Fruit fly (Drosophila melanogaster) Kc167 (cell line): ENCODE results near the gene Ran.
"Not testable (repeated sequence)": the region's sequence is repeated elsewhere in the genome, so short reads cannot be mapped to it uniquely, and the experiment has no call there.

Experiments used
- Myc ChIP-seq: fragments of >200 bp; optimal IDR thresholded peaks from 2 replicates; lab custom pipeline; 2017; ENCODE audit warnings: missing external identifiers
- Sin3A ChIP-seq: fragments of >200 bp; optimal IDR thresholded peaks from 2 replicates; lab custom pipeline; 2018; ENCODE audit warnings: missing external identifiers
- h ChIP-seq: fragments of >200 bp; optimal IDR thresholded peaks from 3 replicates; lab custom pipeline; 2018; ENCODE audit warnings: missing external identifiers
- insv ChIP-seq: fragments of >200 bp; optimal IDR thresholded peaks from 3 replicates; lab custom pipeline; 2018; ENCODE audit warnings: missing external identifiers
- psq ChIP-seq: fragments of >200 bp; optimal IDR thresholded peaks from 2 replicates; lab custom pipeline; 2017; ENCODE audit warnings: missing external identifiers
- ttk ChIP-seq: sonication (Bioruptor generic); optimal IDR thresholded peaks from 2 replicates; lab custom pipeline; 2017; ENCODE audit warnings: missing external identifiers

Gene Ran

DNA sequence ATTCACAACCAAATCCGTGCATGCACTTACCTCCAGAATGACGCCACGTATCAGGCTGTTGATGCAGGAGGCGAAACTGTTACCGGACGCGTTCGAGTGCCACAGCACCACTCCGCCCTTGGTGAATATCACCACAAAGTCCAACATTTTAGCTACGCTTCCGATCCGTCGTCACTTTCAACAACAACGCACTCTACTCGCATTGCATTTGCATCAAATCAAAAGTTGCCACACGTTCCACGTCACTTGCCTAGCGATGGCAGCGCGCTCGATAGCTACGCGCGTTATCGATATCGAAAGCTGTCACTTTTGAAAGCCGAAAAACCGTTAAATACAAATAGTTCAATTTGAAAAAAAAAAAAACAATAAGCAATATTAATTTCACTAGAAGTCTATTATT is 19.7 kb downstream of the Ran start, which contains the start of gene SrpRalpha:
SrpRalpha (minus strand) TSS at position 260 of the 400 bp plus-strand sequence.
- TF ChIP-seq Sin3A: no peak
- TF ChIP-seq Myc (lab: Kevin White, UChicago): no peak
- no peak for TF ChIP-seq h (lab: Kevin White, UChicago)
- TF ChIP-seq ttk: no peak
- no peak for TF ChIP-seq psq
- TF ChIP-seq insv (lab: Kevin White, UChicago): no peak

DNA sequence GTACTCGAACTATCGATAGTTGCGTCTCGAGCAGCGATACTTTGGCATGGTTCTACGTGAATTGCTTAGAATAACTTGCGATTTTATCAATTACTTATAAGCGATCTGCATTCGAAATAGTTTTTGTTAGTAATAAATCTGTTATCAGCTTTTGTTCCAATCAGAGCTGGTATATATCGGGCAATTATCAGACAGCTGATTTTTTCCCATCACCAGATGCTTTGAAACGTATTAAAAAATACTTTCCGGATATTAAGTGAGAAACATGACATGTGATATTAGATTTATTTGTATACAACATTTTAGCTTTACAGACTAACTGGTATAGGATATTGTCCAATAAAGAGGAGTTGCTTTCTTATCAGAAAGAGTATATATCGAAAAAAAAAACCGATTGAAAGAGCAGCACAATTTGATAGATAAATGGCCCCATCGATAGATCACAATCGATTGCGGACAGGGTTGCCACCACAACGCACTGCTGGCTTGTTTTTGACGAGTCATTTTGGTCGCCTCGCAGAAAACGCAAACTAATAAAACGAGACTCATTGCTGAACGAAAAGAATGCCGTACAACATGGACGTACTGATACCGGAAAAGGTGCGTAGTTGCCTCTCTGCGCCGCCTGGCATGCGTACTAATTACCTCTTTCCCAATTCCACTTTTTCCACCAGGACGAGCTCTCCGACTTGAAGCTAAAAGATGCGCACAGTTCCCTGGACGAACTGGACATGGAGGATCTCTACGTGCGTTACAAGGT is 23.6 kb downstream of the Ran start, which contains the start of gene Rpt3:
Rpt3 (plus strand) TSS at position 353 of the 760 bp plus-strand sequence.
- no peak for TF ChIP-seq h (lab: Kevin White, UChicago)
- no peak for TF ChIP-seq insv (lab: Kevin White, UChicago)
- TF ChIP-seq ttk: no peak
- no peak for TF ChIP-seq Sin3A
- no peak for TF ChIP-seq psq
- no peak for TF ChIP-seq Myc (lab: Kevin White, UChicago)

dm6 chrX:11124126-11124748 is 24.3 kb downstream of the Ran start, which contains the start of gene CG11122:
TSS of gene CG11122 (minus strand) at chrX:11124726.
- TF ChIP-seq insv (lab: Kevin White, UChicago): no peak
- no peak for TF ChIP-seq Sin3A
- TF ChIP-seq Myc (lab: Kevin White, UChicago): no peak
- TF ChIP-seq h (lab: Kevin White, UChicago): no peak
- TF ChIP-seq psq: no peak
- no peak for TF ChIP-seq ttk

- TF ChIP-seq Sin3A (no peak), insv (lab: Kevin White, UChicago) (no peak), h (lab: Kevin White, UChicago) (no peak), ttk (no peak), psq (no peak), Myc (lab: Kevin White, UChicago) (no peak)
These were observed 25.0 kb downstream of the Ran start for dm6 chrX:11123561-11123960.

DNA sequence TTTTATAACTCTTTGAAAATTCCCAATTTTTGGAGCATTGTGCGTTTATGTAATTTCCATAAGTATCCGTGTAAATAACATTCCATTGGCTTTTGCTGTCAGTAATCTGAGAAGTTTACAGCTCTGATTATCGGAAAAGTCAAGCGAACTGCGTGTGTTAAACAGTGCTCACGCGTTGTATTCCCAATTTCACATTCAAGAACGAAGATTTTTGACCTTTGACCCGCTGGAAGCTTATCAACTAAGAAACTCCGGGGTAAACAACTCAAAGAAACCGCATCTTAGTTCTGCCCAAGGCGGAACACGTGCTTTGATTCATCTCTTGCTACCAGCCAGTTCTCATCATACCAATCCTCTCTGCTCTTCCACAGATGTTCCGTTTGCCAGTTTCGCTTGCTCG is 38.8 kb downstream of the Ran start:
- TF ChIP-seq Sin3A: no peak
- no peak for TF ChIP-seq ttk
- TF ChIP-seq insv (lab: Kevin White, UChicago): no peak

- TF ChIP-seq Sin3A: no peak
- no peak for TF ChIP-seq ttk
- no peak for TF ChIP-seq insv (lab: Kevin White, UChicago)
- no peak for TF ChIP-seq psq
- TF ChIP-seq h (lab: Kevin White, UChicago): no peak
- TF ChIP-seq Myc (lab: Kevin White, UChicago): no peak
These were observed 39.6 kb downstream of the Ran start for dm6 chrX:11108845-11109450.

DNA sequence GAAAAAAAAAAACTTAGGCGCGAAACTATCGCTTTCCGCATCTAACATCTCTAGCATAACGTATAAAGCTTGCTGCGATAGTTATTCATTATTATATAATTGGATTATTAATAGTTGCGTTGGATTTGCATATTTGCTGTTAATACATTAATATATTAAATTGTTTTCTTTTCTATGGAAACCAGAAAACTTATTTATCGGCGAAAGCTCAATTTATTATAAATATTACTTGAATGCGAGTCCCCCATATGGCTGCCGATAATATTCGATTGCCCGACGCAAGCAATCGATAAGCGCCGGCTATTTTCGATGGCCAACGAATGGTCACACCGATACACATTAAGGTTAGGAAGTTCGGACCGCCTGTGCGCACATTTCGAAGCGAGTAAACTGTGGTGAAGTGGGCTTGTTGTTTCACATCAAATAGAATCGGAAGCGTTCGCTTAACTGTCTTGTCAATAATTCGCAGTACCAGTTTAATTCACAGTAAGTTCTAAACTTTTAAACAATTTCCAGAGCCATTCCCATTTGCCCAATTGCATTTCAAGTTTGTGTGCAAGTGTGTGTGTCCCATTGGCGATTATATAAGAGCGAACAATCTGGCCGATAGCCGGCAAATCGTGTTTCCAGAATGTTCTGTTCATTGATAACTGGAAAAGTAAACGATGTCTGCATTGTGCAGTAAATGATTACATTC is 40.2 kb downstream of the Ran start, which contains the start of gene Hsp60A:
Hsp60A (plus strand) TSS at position 335 of the 697 bp plus-strand sequence.
- peak; percentile 75 for TF ChIP-seq psq
- TF ChIP-seq h (lab: Kevin White, UChicago): no peak

DNA sequence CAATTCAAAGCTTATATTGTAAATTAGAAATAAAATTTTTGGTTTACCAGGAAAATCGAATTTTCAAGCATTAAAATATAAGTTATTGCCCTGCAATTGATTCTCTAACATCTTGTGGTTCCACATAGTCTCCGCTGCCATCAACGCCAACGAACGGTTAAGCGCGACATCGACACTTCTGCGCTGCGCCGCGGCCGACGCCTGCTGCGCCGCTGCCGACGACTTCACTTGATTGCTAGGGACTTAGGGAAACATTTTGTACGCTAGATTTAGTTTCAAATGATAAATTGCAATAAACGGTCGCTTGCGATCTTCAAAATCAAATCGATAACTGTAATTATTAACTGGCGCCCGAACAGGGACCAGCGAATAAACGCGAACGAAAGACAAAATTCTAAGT is 52.5 kb downstream of the Ran start, which contains the start of gene CG42249:
CG42249 (plus strand) TSS at position 301 of the 400 bp plus-strand sequence.
- TF ChIP-seq Myc (lab: Kevin White, UChicago); insv (lab: Kevin White, UChicago); Sin3A: not testable (repeated sequence)

DNA sequence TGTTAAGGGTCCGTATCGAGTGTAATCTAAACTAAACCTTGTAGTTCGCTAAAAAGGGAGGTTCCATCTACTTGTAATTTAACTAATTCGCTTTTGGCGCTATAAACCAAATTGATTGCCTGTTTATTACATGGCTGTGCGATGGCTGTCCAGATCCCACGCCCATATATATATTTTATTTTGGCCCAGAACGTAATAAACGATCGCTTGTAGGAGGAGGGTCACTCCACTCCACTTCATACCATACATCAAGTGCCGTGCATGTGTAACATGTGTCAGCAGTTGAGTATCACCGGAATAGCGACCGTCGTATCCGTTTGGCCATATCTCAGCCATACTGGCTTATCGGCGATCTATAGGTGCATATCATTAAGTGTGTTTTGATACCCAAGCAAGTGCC is 53.2 kb downstream of the Ran start:
- TF ChIP-seq h (lab: Kevin White, UChicago): no peak
- TF ChIP-seq ttk: no peak
